Worm (Caenorhabditis elegans): ENCODE measurements around the gene T25D10.4.

Gene T25D10.4

DNA sequence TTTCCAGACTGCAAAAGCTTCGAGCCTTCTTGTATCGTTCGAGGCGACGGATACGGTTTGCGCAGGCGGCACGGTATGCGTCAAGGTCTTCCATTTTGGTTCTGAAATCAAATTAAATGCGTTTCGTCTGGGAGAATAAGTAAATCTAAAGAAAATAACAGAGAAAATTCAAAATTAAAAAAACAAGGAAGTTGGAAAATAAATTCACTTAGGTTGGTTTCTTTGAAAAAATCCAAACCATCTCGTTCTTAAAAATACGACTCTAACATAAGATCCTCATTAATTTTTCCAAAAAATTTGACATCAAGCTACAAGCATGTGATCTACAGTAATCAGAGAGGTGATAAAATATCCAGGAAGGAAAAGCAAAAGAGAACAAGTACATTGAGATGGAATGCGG is at the start of gene T25D10.4:
Gene T25D10.4 (minus strand): TSS at position 101 of the 400 bp plus-strand sequence.
- no peak for TF ChIP-seq nhr-28 (tag; optimal IDR thresholded peaks at IDR 0.05)
- TF ChIP-seq nhr-11 (tag; optimal IDR thresholded peaks at IDR 0.05) = no peak
- no peak for TF ChIP-seq egl-5 (tag; optimal IDR thresholded peaks at IDR 0.05)
- no peak for TF ChIP-seq pqm-1 (tag; optimal IDR thresholded peaks at IDR 0.05)
- TF ChIP-seq nhr-12 (tag; optimal IDR thresholded peaks at IDR 0.05) = no peak
- no peak for TF ChIP-seq mdl-1 (tag; optimal IDR thresholded peaks at IDR 0.05)
- TF ChIP-seq ztf-4 (tag; optimal IDR thresholded peaks at IDR 0.05) = no peak
- no peak for TF ChIP-seq jun-1 (tag; optimal IDR thresholded peaks at IDR 0.05)
- TF ChIP-seq elt-1 (tag; optimal IDR thresholded peaks at IDR 0.05) = no peak
- TF ChIP-seq aly-2 (tag; optimal IDR thresholded peaks at IDR 0.05) = no peak
- no peak for TF ChIP-seq nhr-43 (tag; optimal IDR thresholded peaks at IDR 0.05; ENCODE audit: poor library complexity, severe bottlenecking)
- TF ChIP-seq ceh-82 (tag; optimal IDR thresholded peaks at IDR 0.05) = no peak
- TF ChIP-seq ceh-9 (tag; optimal IDR thresholded peaks at IDR 0.05) = no peak
- TF ChIP-seq sea-2 (GFP tag; optimal IDR thresholded peaks at IDR 0.05) = no peak
- no peak for TF ChIP-seq zag-1 (tag; optimal IDR thresholded peaks at IDR 0.05)
- TF ChIP-seq nhr-237 (tag; optimal IDR thresholded peaks at IDR 0.05) = no peak

DNA sequence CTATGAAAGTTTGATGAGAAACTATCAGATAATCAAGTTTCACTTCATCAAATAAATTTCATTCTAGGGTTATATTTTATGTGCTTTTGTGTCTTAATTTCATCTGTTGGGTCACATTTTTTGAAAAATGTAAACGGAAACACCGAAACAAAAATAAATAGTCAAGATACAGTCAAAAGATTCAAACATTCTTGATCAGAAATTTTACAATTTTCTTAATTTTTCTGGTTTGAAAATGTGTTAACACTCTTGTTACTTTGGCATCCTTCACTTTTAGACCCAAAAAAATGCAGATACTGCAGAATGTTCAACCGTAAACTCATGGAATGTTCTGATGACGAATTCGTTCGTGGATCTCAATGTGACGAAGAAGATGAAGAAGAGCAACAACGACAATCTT is 44.6 kb upstream of the T25D10.4 start, which contains the start of gene aptf-1:
Gene aptf-1 (plus strand): TSS at position 301 of the 400 bp plus-strand sequence.
- TF ChIP-seq lin-39 (tag; optimal IDR thresholded peaks at IDR 0.05) (no peak), skn-1 (tag; optimal IDR thresholded peaks at IDR 0.05) (no peak), fos-1 (tag; optimal IDR thresholded peaks at IDR 0.05) (no peak), nhr-28 (tag; optimal IDR thresholded peaks at IDR 0.05) (no peak), pha-4 (tag; optimal IDR thresholded peaks at IDR 0.05) (no peak), nhr-11 (tag; optimal IDR thresholded peaks at IDR 0.05) (no peak), tbx-2 (tag; optimal IDR thresholded peaks at IDR 0.05) (no peak), nfya-1 (tag; optimal IDR thresholded peaks at IDR 0.05; ENCODE audit: insufficient read depth) (no peak), nhr-77 (tag; optimal IDR thresholded peaks at IDR 0.05) (no peak), zag-1 (tag; optimal IDR thresholded peaks at IDR 0.05) (no peak), elt-1 (tag; optimal IDR thresholded peaks at IDR 0.05) (no peak), mdl-1 (tag; optimal IDR thresholded peaks at IDR 0.05) (no peak), aly-2 (tag; optimal IDR thresholded peaks at IDR 0.05) (no peak), ceh-9 (tag; optimal IDR thresholded peaks at IDR 0.05) (no peak), lsy-12 (tag; optimal IDR thresholded peaks at IDR 0.05) (no peak), unc-62 (GFP tag; optimal IDR thresholded peaks at IDR 0.05) (no peak), egl-27 (tag; optimal IDR thresholded peaks at IDR 0.05) (no peak)

DNA sequence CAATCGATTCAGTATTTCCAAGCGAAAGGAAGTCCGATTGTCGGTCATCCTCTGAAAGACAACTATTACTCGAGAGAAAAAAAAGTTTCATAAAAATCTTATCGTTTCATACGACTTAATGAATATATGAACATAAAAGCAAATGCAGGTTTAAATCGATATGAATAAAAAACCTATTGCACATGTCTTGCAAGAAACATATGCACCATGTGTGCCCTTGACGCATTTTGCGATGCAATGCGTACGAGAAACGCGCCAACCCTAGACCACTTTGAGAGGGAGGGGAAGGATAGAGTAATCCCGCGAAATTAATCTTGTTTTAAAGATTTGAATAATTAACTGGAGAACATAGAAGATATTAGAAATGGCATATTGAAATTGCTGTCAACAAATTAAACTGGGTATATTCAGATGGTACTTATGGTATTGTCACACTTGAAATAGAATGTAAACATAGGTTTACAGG is 43.3 kb upstream of the T25D10.4 start, which contains the start of gene atg-16.2:
Gene atg-16.2 (minus strand): TSS at position 51 of the 466 bp plus-strand sequence.
- no peak for TF ChIP-seq ceh-82 (tag; optimal IDR thresholded peaks at IDR 0.05)
- peak; percentile 82 for TF ChIP-seq snpc-4 (tag; optimal IDR thresholded peaks at IDR 0.05)
- no peak for TF ChIP-seq fkh-10 (GFP tag; optimal IDR thresholded peaks at IDR 0.05)
- TF ChIP-seq ceh-9 (tag; optimal IDR thresholded peaks at IDR 0.05) = no peak
- peak; percentile 64 for TF ChIP-seq lin-15B (tag; optimal IDR thresholded peaks at IDR 0.05)
- peak; percentile 71 for TF ChIP-seq nhr-25 (tag; optimal IDR thresholded peaks at IDR 0.05)
- peak; percentile 12 for TF ChIP-seq egl-5 (tag; optimal IDR thresholded peaks at IDR 0.05)
- TF ChIP-seq nhr-43 (tag; optimal IDR thresholded peaks at IDR 0.05; ENCODE audit: poor library complexity, severe bottlenecking) = peak; percentile 6
- no peak for TF ChIP-seq ztf-11 (tag; optimal IDR thresholded peaks at IDR 0.05)
- TF ChIP-seq daf-12 (tag; optimal IDR thresholded peaks at IDR 0.05) = no peak
- TF ChIP-seq nfya-1 (tag; optimal IDR thresholded peaks at IDR 0.05; ENCODE audit: insufficient read depth) = peak; percentile 58
- peak; percentile 84 for TF ChIP-seq pha-4 (tag; optimal IDR thresholded peaks at IDR 0.05)
- peak; percentile 42 for TF ChIP-seq lin-39 (tag; optimal IDR thresholded peaks at IDR 0.05)
- no peak for TF ChIP-seq ama-1 (optimal IDR thresholded peaks at IDR 0.05)
- no peak for TF ChIP-seq ceh-16 (tag; optimal IDR thresholded peaks at IDR 0.05)
- peak; percentile 39 for TF ChIP-seq elt-2 (tag; optimal IDR thresholded peaks at IDR 0.05)
- TF ChIP-seq nhr-12 (tag; optimal IDR thresholded peaks at IDR 0.05) = no peak
- TF ChIP-seq tbx-2 (tag; optimal IDR thresholded peaks at IDR 0.05) = no peak

DNA sequence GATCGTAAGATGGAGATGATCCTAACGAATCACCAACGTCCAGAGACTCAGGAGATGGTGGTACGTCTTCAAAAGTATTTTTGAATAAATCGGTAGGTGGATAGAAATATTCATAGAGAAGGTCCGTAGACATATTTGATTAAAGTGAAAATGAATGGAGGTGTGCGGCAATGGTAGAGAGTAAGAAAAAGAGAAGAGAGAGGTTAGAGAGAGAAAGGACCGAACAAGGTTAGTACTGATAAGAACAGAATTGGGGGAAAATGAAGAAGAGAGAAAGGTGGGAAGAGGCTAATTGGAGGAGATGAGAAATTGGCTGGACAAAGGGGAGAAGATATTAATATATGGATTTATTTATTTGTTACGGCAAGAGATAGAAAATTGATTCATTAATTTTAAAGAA is 39.6 kb upstream of the T25D10.4 start, which contains the start of gene nhr-22:
Gene nhr-22 (minus strand): TSS at position 137 of the 400 bp plus-strand sequence.
- TF ChIP-seq nhr-67 (tag; optimal IDR thresholded peaks at IDR 0.05) (no peak), elt-2 (tag; optimal IDR thresholded peaks at IDR 0.05) (peak; percentile 37)
